Worm (Caenorhabditis elegans): ENCODE measurements around the gene fbxa-158.

- TF ChIP-seq elt-3 (tag; optimal IDR thresholded peaks at IDR 0.05) (no peak), lsy-2 (tag; optimal IDR thresholded peaks at IDR 0.05) (no peak), unc-62 (GFP tag; optimal IDR thresholded peaks at IDR 0.05) (no peak), elt-1 (tag; optimal IDR thresholded peaks at IDR 0.05; ENCODE audit: borderline replicate concordance, insufficient read depth) (peak; percentile 73), ceh-43 (GFP tag; optimal IDR thresholded peaks at IDR 0.05) (no peak), nhr-237 (tag; optimal IDR thresholded peaks at IDR 0.05) (no peak), ztf-11 (tag; optimal IDR thresholded peaks at IDR 0.05) (no peak), nhr-2 (tag; optimal IDR thresholded peaks at IDR 0.05) (no peak)
Observed at ce11 chrII:1605010-1605409, 16.1 kb downstream of the fbxa-158 start.
